Worm (Caenorhabditis elegans): Measurements from ENCODE around the gene clec-157.

The clec-157 gene

ce11 chrIII:4844327-4844726, at the start of gene clec-157, which contains the start of gene fkh-5:
TSS of gene clec-157 (minus strand) at chrIII:4844427.
TSS of gene fkh-5 (plus strand) at chrIII:4844662.
- TF ChIP-seq unc-62 (GFP tag; optimal IDR thresholded peaks at IDR 0.05): no peak

- TF ChIP-seq unc-62 (GFP tag; optimal IDR thresholded peaks at IDR 0.05): no peak
These were observed 49.3 kb upstream of the clec-157 start, which contains the start of gene F26F4.6 for ce11 chrIII:4893540-4893939. TSS of gene F26F4.6 (minus strand) at chrIII:4893640.

- no peak for TF ChIP-seq unc-62 (GFP tag; optimal IDR thresholded peaks at IDR 0.05)
These were observed 46.8 kb upstream of the clec-157 start, which contains the start of gene F26F4.5 for ce11 chrIII:4890997-4891396. TSS of gene F26F4.5 (minus strand) at chrIII:4891252.

- TF ChIP-seq unc-62 (GFP tag; optimal IDR thresholded peaks at IDR 0.05): no peak
These were observed 43.1 kb upstream of the clec-157 start, which contains the start of gene clec-6 for ce11 chrIII:4887291-4887690. TSS of gene clec-6 (minus strand) at chrIII:4887444.

ce11 chrIII:4883429-4883828, 39.2 kb upstream of the clec-157 start, which contains the start of gene clec-5:
TSS of gene clec-5 (minus strand) at chrIII:4883606.
- no peak for TF ChIP-seq unc-62 (GFP tag; optimal IDR thresholded peaks at IDR 0.05)

ce11 chrIII:4881955-4882354, 37.7 kb upstream of the clec-157 start:
- TF ChIP-seq unc-62 (GFP tag; optimal IDR thresholded peaks at IDR 0.05): no peak

ce11 chrIII:4879445-4879844, 35.2 kb upstream of the clec-157 start, which contains the start of gene C35D10.1:
TSS of gene C35D10.1 (plus strand) at chrIII:4879745.
- TF ChIP-seq unc-62 (GFP tag; optimal IDR thresholded peaks at IDR 0.05): no peak

ce11 chrIII:4878281-4878680, 34.1 kb upstream of the clec-157 start, which contains the start of the genes tost-1 and arx-6:
TSS of gene tost-1 (minus strand) at chrIII:4878311.
TSS of gene arx-6 (plus strand) at chrIII:4878658.
- TF ChIP-seq unc-62 (GFP tag; optimal IDR thresholded peaks at IDR 0.05): no peak

ce11 chrIII:4875663-4876062, 31.4 kb upstream of the clec-157 start:
- no peak for TF ChIP-seq unc-62 (GFP tag; optimal IDR thresholded peaks at IDR 0.05)

ce11 chrIII:4874671-4875070, 30.4 kb upstream of the clec-157 start, which contains the start of gene C35D10.12:
TSS of gene C35D10.12 (minus strand) at chrIII:4874771.
- no peak for TF ChIP-seq unc-62 (GFP tag; optimal IDR thresholded peaks at IDR 0.05)

- TF ChIP-seq unc-62 (GFP tag; optimal IDR thresholded peaks at IDR 0.05): no peak
These were observed 29.2 kb upstream of the clec-157 start for ce11 chrIII:4873395-4873794.

- no peak for TF ChIP-seq unc-62 (GFP tag; optimal IDR thresholded peaks at IDR 0.05)
These were observed 26.3 kb upstream of the clec-157 start, which contains the start of gene gipc-1 for ce11 chrIII:4870478-4870877. TSS of gene gipc-1 (plus strand) at chrIII:4870778.

ce11 chrIII:4868643-4869042, 24.4 kb upstream of the clec-157 start, which contains the start of the genes msd-4 and C35D10.3:
TSS of gene msd-4 (minus strand) at chrIII:4868743.
TSS of gene C35D10.3 (plus strand) at chrIII:4868921.
- TF ChIP-seq unc-62 (GFP tag; optimal IDR thresholded peaks at IDR 0.05): no peak

ce11 chrIII:4866762-4867161, 22.5 kb upstream of the clec-157 start, which contains the start of gene C35D10.17:
TSS of gene C35D10.17 (plus strand) at chrIII:4867062.
- no peak for TF ChIP-seq unc-62 (GFP tag; optimal IDR thresholded peaks at IDR 0.05)

- no peak for TF ChIP-seq unc-62 (GFP tag; optimal IDR thresholded peaks at IDR 0.05)
These were observed 18.9 kb upstream of the clec-157 start, which contains the start of gene coq-8 for ce11 chrIII:4863127-4863526. TSS of gene coq-8 (plus strand) at chrIII:4863427.

ce11 chrIII:4861744-4862401, 17.6 kb upstream of the clec-157 start, which contains the start of the genes C35D10.10 and C35D10.5:
TSS of gene C35D10.10 (minus strand) at chrIII:4861794.
TSS of gene C35D10.5 (plus strand) at chrIII:4862351.
- no peak for TF ChIP-seq unc-62 (GFP tag; optimal IDR thresholded peaks at IDR 0.05)

- no peak for TF ChIP-seq unc-62 (GFP tag; optimal IDR thresholded peaks at IDR 0.05)
These were observed 14.8 kb upstream of the clec-157 start, which contains the start of gene C35D10.6 for ce11 chrIII:4859039-4859438. TSS of gene C35D10.6 (plus strand) at chrIII:4859339.
